Fruit fly (Drosophila melanogaster) whole organism, wandering third instar larva: ENCODE results near the gene Herc4.

Experiments
- Abd-B ChIP-seq: fragments of >200 bp; optimal IDR thresholded peaks from 2 replicates; lab custom pipeline; 2017; ENCODE audit warnings: missing biosample characterization, missing genetic modification characterization
- CG32264 ChIP-seq: fragments of 200-800 bp; sonication (Bioruptor generic); optimal IDR thresholded peaks from 2 replicates; lab custom pipeline; 2016; ENCODE audit warnings: missing biosample characterization, missing genetic modification characterization
- CG9705 ChIP-seq: fragments of 200-800 bp; sonication (Bioruptor generic); optimal IDR thresholded peaks from 2 replicates; lab custom pipeline; 2018; ENCODE audit warnings: missing biosample characterization, mild to moderate bottlenecking, missing genetic modification characterization
- CrebA ChIP-seq: fragments of 200-800 bp; sonication (Bioruptor generic); optimal IDR thresholded peaks from 2 replicates; lab custom pipeline; 2016; ENCODE audit warnings: missing biosample characterization, mild to moderate bottlenecking, missing genetic modification characterization, borderline replicate concordance
- Dfd ChIP-seq: fragments of >200 bp; optimal IDR thresholded peaks from 2 replicates; lab custom pipeline; 2017; ENCODE audit warnings: missing biosample characterization, missing genetic modification characterization
- Dif ChIP-seq: fragments of 200-275, 200-300 bp; sonication (Bioruptor generic); optimal IDR thresholded peaks from 2 replicates; lab custom pipeline; 2018; ENCODE audit warnings: missing biosample characterization, missing genetic modification characterization; ENCODE audit not compliant: partially characterized antibody
- HLH106 ChIP-seq: fragments of 200-800 bp; optimal IDR thresholded peaks from 3 replicates; lab custom pipeline; 2019; ENCODE audit warnings: missing biosample characterization, mild to moderate bottlenecking, missing genetic modification characterization, moderate library complexity
- Hr78 ChIP-seq: fragments of >200 bp; optimal IDR thresholded peaks from 2 replicates; lab custom pipeline; 2017; ENCODE audit warnings: missing biosample characterization, missing genetic modification characterization
- Hr83 ChIP-seq: fragments of 200-300 bp; sonication (Bioruptor generic); optimal IDR thresholded peaks from 2 replicates; lab custom pipeline; 2016; ENCODE audit warnings: missing biosample characterization, mild to moderate bottlenecking, missing genetic modification characterization, moderate library complexity; ENCODE audit not compliant: poor library complexity, severe bottlenecking
- N ChIP-seq: fragments of >200 bp; optimal IDR thresholded peaks from 2 replicates; lab custom pipeline; 2018; ENCODE audit warnings: missing biosample characterization, missing external identifiers, missing genetic modification characterization
- Sp1 ChIP-seq: fragments of 200-800 bp; sonication (Bioruptor generic); optimal IDR thresholded peaks from 3 replicates; lab custom pipeline; 2019; ENCODE audit warnings: missing biosample characterization, mild to moderate bottlenecking, missing genetic modification characterization, moderate library complexity
- Vsx2 ChIP-seq: fragments of 200-300, 225-300 bp; sonication (Bioruptor generic); optimal IDR thresholded peaks from 2 replicates; lab custom pipeline; 2018; ENCODE audit warnings: missing biosample characterization, missing genetic modification characterization; ENCODE audit not compliant: partially characterized antibody
- dl ChIP-seq, 2 experiments: fragments of 175-275, 200-275 bp in 1 of 2; fragments of 200-275 bp in 1 of 2; sonication (Bioruptor generic); optimal IDR thresholded peaks; lab custom pipeline; 2018; ENCODE audit warnings: mild to moderate bottlenecking in 2 of 2, missing biosample characterization in 2 of 2, missing genetic modification characterization in 2 of 2, moderate library complexity in 2 of 2; ENCODE audit not compliant: partially characterized antibody in 2 of 2, insufficient read depth in 1 of 2
- foxo ChIP-seq, 2 experiments: fragments of 200-800 bp; sonication (Bioruptor generic); optimal IDR thresholded peaks; 2 replicates in 1 of 2; 3 replicates in 1 of 2; lab custom pipeline; 2016 to 2017; ENCODE audit warnings: missing biosample characterization in 2 of 2, missing genetic modification characterization in 2 of 2
- fru ChIP-seq: fragments of 200-800 bp; sonication (Bioruptor generic); optimal IDR thresholded peaks from 3 replicates; lab custom pipeline; 2016; ENCODE audit warnings: missing biosample characterization, mild to moderate bottlenecking, missing genetic modification characterization
- h ChIP-seq: fragments of 200-800 bp; sonication (Bioruptor generic); optimal IDR thresholded peaks from 3 replicates; lab custom pipeline; 2016; ENCODE audit warnings: missing biosample characterization, mild to moderate bottlenecking, missing genetic modification characterization
- jim ChIP-seq: fragments of 175-275, 200-325 bp; sonication (Bioruptor generic); optimal IDR thresholded peaks from 2 replicates; lab custom pipeline; 2016; ENCODE audit warnings: missing biosample characterization, mild to moderate bottlenecking, missing genetic modification characterization
- psq ChIP-seq: fragments of 200-800 bp; sonication (Bioruptor generic); optimal IDR thresholded peaks from 3 replicates; lab custom pipeline; 2017; ENCODE audit warnings: missing biosample characterization, mild to moderate bottlenecking, missing genetic modification characterization, moderate library complexity
- rgr ChIP-seq: fragments of 200-800 bp; sonication (Bioruptor generic); optimal IDR thresholded peaks from 3 replicates; lab custom pipeline; 2016; ENCODE audit warnings: missing biosample characterization, mild to moderate bottlenecking, missing genetic modification characterization
- sage ChIP-seq: fragments of 200-800 bp; sonication (Bioruptor generic); optimal IDR thresholded peaks from 2 replicates; lab custom pipeline; 2016; ENCODE audit warnings: missing biosample characterization, mild to moderate bottlenecking, missing genetic modification characterization
- sv ChIP-seq: fragments of 200-800 bp; sonication (Bioruptor generic); optimal IDR thresholded peaks from 3 replicates; lab custom pipeline; 2016; ENCODE audit warnings: missing biosample characterization, missing genetic modification characterization
- usp ChIP-seq: fragments of >200 bp; optimal IDR thresholded peaks from 2 replicates; lab custom pipeline; 2017; ENCODE audit warnings: missing biosample characterization, missing genetic modification characterization
- woc ChIP-seq: sonication (Bioruptor generic); optimal IDR thresholded peaks from 2 replicates; lab custom pipeline; 2016; ENCODE audit warnings: missing biosample characterization, mild to moderate bottlenecking, missing genetic modification characterization

The Herc4 gene

DNA sequence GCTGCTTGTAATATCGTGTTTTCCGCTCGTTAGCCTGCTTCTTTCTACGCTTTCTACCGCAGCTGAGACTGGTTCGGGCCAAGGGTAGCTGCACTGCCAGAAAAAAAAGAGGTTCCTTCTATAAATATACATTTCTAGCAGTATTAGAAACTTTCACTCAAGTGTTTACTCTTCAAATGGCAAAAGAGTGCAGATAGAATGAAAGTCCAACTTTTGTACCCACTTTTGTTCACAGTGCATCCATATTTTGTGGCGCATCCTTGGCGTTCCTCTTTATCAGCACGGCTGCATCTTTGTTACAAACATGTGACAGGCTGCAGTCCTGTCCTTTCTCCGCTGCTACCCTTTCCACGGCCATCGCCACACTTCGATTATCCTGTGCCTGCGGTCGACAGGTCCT, 44.8 kb downstream of the Herc4 start:
- TF ChIP-seq HLH106 = no peak
- no peak for TF ChIP-seq foxo (GFP tag; optimal IDR thresholded peaks at IDR 0.05; lab: Kevin White, UChicago)
- no peak for TF ChIP-seq rgr (GFP tag; lab: Kevin White, UChicago)
- TF ChIP-seq CG9705 = no peak
- TF ChIP-seq Dfd = no peak
- TF ChIP-seq sage (GFP tag; lab: Kevin White, UChicago) = no peak
- TF ChIP-seq fru (GFP tag; lab: Kevin White, UChicago) = no peak
- no peak for TF ChIP-seq CG32264 (GFP tag; lab: Kevin White, UChicago)
- TF ChIP-seq sv (GFP tag; lab: Kevin White, UChicago) = no peak
- TF ChIP-seq Hr78 = no peak
- no peak for TF ChIP-seq Hr83 (GFP tag; lab: Kevin White, UChicago)
- no peak for TF ChIP-seq dl (GFP tag; optimal IDR thresholded peaks at IDR 0.05; lab: Kevin White, UChicago; ENCODE audit: insufficient read depth in 1 of 2, partially characterized antibody in 2 of 2)
- TF ChIP-seq usp (GFP tag; lab: Kevin White, UChicago) = no peak
- no peak for TF ChIP-seq Abd-B (GFP tag; lab: Kevin White, UChicago)
- TF ChIP-seq, all 38 proteins: peak for 0

DNA sequence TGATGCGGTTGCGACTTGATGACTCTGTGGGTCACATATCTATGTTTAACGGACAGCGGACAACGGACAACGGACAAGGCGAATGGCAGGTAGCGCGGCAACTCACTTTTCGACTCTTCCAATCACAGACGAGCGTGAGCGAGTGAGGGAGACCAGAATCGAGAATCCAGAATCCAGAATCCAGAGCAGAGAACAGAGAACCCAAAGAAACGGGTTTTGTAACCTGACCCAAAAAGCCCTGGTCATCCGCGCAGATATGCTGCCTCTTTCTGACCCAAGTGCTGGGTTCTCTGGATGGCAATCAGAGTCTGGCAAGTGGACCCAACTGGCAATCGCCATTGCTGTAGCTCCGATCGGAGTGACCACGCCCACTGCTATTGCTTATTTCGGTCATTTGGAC, 50.9 kb downstream of the Herc4 start:
- TF ChIP-seq dl (GFP tag; optimal IDR thresholded peaks at IDR 0.05; lab: Kevin White, UChicago; ENCODE audit: insufficient read depth in 1 of 2, partially characterized antibody in 2 of 2) (peak; percentile 18 to 24), Dif (GFP tag; lab: Kevin White, UChicago) (peak; percentile 67), Vsx2 (peak; percentile 9), Sp1 (no peak)

DNA sequence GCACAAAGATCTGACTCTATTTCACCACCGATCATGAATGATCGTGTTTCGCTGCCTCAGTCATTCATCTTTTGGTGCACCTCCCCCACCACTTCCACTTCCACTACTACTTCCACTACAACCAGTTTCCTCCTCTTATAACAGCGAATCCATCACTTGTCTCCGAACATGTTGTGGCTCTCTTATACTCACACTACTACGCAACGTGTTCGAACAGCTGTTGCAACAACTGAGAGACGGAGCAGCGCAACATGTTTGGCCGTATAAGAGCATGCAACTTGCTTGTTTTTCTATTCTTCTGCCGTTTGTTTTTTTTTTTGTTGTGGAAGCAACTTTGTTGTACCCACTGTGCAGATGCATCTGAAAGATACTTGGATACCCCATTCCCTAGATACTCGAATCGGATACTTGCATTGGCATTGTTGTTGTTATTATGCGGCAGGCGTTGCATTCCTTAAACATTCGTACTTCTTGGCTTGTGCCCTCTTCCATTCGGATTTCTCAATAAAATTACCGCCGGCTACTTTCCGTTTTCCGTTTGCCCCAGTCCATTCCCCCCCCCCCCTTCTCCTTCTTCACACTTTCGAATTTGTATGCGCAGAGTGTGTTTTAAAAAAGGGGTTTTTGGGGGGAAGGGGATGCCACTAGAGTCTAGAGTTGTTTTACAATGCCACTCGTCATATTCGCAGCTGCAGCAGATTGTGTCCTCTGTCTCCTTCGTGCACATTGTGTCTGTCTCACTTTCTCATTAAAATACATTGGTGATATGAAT, 53.6 kb downstream of the Herc4 start:
- TF ChIP-seq N (GFP tag; lab: Kevin White, UChicago) = no peak
- peak in 1 of 2 experiments; percentile 6 for TF ChIP-seq dl (GFP tag; optimal IDR thresholded peaks at IDR 0.05; lab: Kevin White, UChicago; ENCODE audit: insufficient read depth in 1 of 2, partially characterized antibody in 2 of 2)
- no peak for TF ChIP-seq rgr (GFP tag; lab: Kevin White, UChicago)
- no peak for TF ChIP-seq jim
- TF ChIP-seq h (GFP tag; lab: Kevin White, UChicago) = no peak
- no peak for TF ChIP-seq Sp1
- TF ChIP-seq woc (GFP tag; lab: Kevin White, UChicago) = no peak
- TF ChIP-seq CrebA (GFP tag; lab: Kevin White, UChicago) = peak; percentile 34
- TF ChIP-seq psq = no peak
